Fruit fly (Drosophila melanogaster) whole organism, larva: Measurements from ENCODE around the gene Cpr64Ac.

Source experiments
- noc ChIP-seq: fragments of 200-800 bp; sonication (Bioruptor generic); optimal IDR thresholded peaks from 3 replicates; lab custom pipeline; 2019; ENCODE audit warnings: missing biosample characterization, mild to moderate bottlenecking, missing genetic modification characterization, moderate library complexity

Cpr64Ac gene

dm6 chr3L:4232724-4233367 is 20.1 kb upstream of the Cpr64Ac start:
- TF ChIP-seq noc (tag; lab: Kevin White, UChicago): peak; percentile 50

- no peak for TF ChIP-seq noc (tag; lab: Kevin White, UChicago)
Measured at dm6 chr3L:4232227-4232626, 19.5 kb upstream of the Cpr64Ac start.

dm6 chr3L:4231401-4232014 is 18.8 kb upstream of the Cpr64Ac start:
- no peak for TF ChIP-seq noc (tag; lab: Kevin White, UChicago)

dm6 chr3L:4230357-4230901 is 17.7 kb upstream of the Cpr64Ac start:
- TF ChIP-seq noc (tag; lab: Kevin White, UChicago): no peak

- no peak for TF ChIP-seq noc (tag; lab: Kevin White, UChicago)
Measured at dm6 chr3L:4229365-4229967, 16.8 kb upstream of the Cpr64Ac start.

dm6 chr3L:4228187-4228836 is 15.6 kb upstream of the Cpr64Ac start:
- TF ChIP-seq noc (tag; lab: Kevin White, UChicago): no peak

dm6 chr3L:4227164-4227563 is 14.4 kb upstream of the Cpr64Ac start, which contains the start of gene CG46460:
TSS of gene CG46460 (minus strand) at chr3L:4227302.
- no peak for TF ChIP-seq noc (tag; lab: Kevin White, UChicago)

dm6 chr3L:4225647-4226470 is 13.1 kb upstream of the Cpr64Ac start:
- peak; percentile 7 for TF ChIP-seq noc (tag; lab: Kevin White, UChicago)

dm6 chr3L:4221792-4222191 is 9.1 kb upstream of the Cpr64Ac start:
- TF ChIP-seq noc (tag; lab: Kevin White, UChicago): peak; percentile 41

dm6 chr3L:4221226-4221770 is 8.6 kb upstream of the Cpr64Ac start:
- TF ChIP-seq noc (tag; lab: Kevin White, UChicago): peak; percentile 74

- TF ChIP-seq noc (tag; lab: Kevin White, UChicago): no peak
Measured at dm6 chr3L:4220679-4221078, 8.0 kb upstream of the Cpr64Ac start.

- TF ChIP-seq noc (tag; lab: Kevin White, UChicago): no peak
Measured at dm6 chr3L:4219291-4220228, 6.8 kb upstream of the Cpr64Ac start.

- TF ChIP-seq noc (tag; lab: Kevin White, UChicago): no peak
Measured at dm6 chr3L:4215079-4215478, 2.4 kb upstream of the Cpr64Ac start, which contains the start of gene Cpr64Ad. TSS of gene Cpr64Ad (plus strand) at chr3L:4215379.

dm6 chr3L:4211440-4211839 is 1.3 kb downstream of the Cpr64Ac start, which contains the start of gene Cpr64Ab:
TSS of gene Cpr64Ab (minus strand) at chr3L:4211540.
- TF ChIP-seq noc (tag; lab: Kevin White, UChicago): no peak
